Worm (Caenorhabditis elegans) whole organism, midembryonic: ENCODE results near the gene T02H6.8.

ENCODE experiments used
- T22C8.4 ChIP-seq: fragments of 200-800 bp; sonication (Bioruptor generic); IDR thresholded peaks from 2 replicates; pipeline ENCODE4 v1.3.6; 2022; ENCODE audit warnings: missing genetic modification characterization, missing compliant biosample characterization
- cog-1 ChIP-seq: sonication (generic microtip); optimal IDR thresholded peaks from 2 replicates; lab custom pipeline; 2016; ENCODE audit warnings: missing genetic modification characterization, missing compliant biosample characterization
- flt-1 ChIP-seq: fragments of 200-800 bp; sonication (Bioruptor generic); IDR thresholded peaks from 2 replicates; pipeline ENCODE4 v1.3.6; 2022; ENCODE audit warnings: missing genetic modification characterization, missing compliant biosample characterization
- klf-2 ChIP-seq: fragments of 200-800 bp; sonication (Bioruptor generic); conservative IDR thresholded peaks from 2 replicates; pipeline ENCODE4 v1.3.6; 2022; ENCODE audit warnings: missing genetic modification reagents, missing genetic modification characterization, missing compliant biosample characterization
- med-1 ChIP-seq: sonication (generic microtip); optimal IDR thresholded peaks from 2 replicates; lab custom pipeline; 2017; ENCODE audit warnings: missing genetic modification characterization, mild to moderate bottlenecking, missing compliant biosample characterization, antibody characterized with exemption, missing genetic modification reagents; ENCODE audit not compliant: insufficient read depth
- ref-1 ChIP-seq: fragments of 200-800 bp; sonication (Bioruptor generic); conservative IDR thresholded peaks from 2 replicates; pipeline ENCODE4 v1.3.6; 2022; ENCODE audit warnings: missing genetic modification reagents, missing genetic modification characterization, missing compliant biosample characterization
- tab-1 ChIP-seq: fragments of 200-800 bp; sonication (Bioruptor generic); IDR thresholded peaks from 2 replicates; pipeline ENCODE4 v1.3.6; 2022; ENCODE audit warnings: missing genetic modification characterization, missing compliant biosample characterization
- ztf-23 ChIP-seq: fragments of 200-800 bp; sonication (Bioruptor generic); IDR thresholded peaks from 2 replicates; pipeline ENCODE4 v1.3.6; 2022; ENCODE audit warnings: missing genetic modification reagents, missing genetic modification characterization, missing compliant biosample characterization
- ztf-29 ChIP-seq: fragments of 200-800 bp; sonication (Bioruptor generic); IDR thresholded peaks from 2 replicates; pipeline ENCODE4 v1.3.6; 2022; ENCODE audit warnings: missing genetic modification reagents, missing genetic modification characterization, missing compliant biosample characterization

The T02H6.8 gene

DNA sequence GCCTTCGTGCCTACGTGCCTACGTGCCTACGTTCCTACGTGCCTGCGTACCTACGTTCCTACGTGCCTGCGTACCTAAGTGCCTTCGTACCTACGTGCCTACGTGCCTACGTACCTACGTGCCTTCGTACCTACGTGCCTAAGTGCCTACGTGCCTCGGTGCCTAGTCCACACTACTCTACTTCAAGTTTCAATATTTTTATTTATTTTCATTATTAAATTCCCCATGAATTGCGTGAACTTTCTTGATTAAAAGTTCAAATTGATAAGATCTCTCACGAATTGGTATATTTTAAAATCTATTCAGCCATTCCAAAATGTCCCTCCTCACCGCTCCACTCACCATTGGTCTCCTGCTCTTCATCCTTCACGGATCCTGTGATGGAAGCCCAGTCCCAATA lies 6.5 kb upstream of the T02H6.8 start, which contains the start of gene Y39F10C.3:
Gene Y39F10C.3, plus strand, starts transcription at position 301 of the 400 bp plus-strand sequence.
- TF ChIP-seq med-1 (GFP tag; lab: Kevin White, UChicago): no peak

DNA sequence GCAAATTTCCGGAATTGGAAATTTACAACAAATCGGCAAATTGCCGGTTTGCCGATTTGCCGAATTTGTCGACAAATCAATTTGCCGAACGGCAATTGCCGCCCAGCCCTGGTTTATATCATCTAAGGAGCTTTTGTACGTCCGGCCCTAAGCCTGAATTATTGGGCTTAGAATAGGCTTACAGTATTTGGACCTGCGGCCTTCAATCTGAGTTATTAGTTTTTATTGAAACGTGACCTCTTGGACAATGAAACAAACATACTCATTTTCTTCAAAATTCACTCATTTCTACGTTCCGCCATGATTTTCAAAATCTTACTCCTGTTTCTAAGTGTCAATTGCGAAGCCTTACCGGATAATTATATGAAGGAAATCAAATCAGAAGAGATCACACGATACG lies 5.3 kb upstream of the T02H6.8 start, which contains the start of gene Y39F10C.1:
Gene Y39F10C.1, plus strand, starts transcription at position 301 of the 400 bp plus-strand sequence.
- TF ChIP-seq tab-1 (GFP tag; lab: Robert Waterston, UW): no peak
- no peak for TF ChIP-seq flt-1 (GFP tag; lab: Robert Waterston, UW)
- TF ChIP-seq ztf-23 (GFP tag; lab: Robert Waterston, UW): no peak
- TF ChIP-seq klf-2 (GFP tag; lab: Robert Waterston, UW): no peak
- no peak for TF ChIP-seq T22C8.4 (GFP tag; lab: Robert Waterston, UW)
- TF ChIP-seq ztf-29 (GFP tag; lab: Robert Waterston, UW): no peak
- no peak for TF ChIP-seq ref-1 (GFP tag; lab: Robert Waterston, UW)

DNA sequence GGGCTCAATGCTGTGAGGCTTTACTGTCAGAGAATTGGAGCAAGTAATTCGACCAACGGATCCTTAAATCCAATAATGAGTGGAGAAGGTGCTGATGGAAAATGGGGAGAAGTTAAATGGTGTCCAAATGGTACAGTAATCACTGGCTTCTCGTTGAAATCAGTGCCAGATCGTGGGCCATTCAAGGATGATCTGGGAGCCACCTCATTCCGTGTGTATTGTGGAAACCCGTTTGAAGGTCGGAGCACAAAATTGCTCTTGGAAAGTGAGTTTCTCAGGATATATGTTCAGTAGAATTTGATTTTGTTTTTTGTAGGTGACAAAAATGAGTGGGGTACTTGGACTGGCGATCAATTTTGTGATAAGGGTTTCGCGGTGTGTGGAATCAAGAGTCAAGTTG lies 4.8 kb upstream of the T02H6.8 start:
- TF ChIP-seq ref-1 (GFP tag; lab: Robert Waterston, UW): no peak

DNA sequence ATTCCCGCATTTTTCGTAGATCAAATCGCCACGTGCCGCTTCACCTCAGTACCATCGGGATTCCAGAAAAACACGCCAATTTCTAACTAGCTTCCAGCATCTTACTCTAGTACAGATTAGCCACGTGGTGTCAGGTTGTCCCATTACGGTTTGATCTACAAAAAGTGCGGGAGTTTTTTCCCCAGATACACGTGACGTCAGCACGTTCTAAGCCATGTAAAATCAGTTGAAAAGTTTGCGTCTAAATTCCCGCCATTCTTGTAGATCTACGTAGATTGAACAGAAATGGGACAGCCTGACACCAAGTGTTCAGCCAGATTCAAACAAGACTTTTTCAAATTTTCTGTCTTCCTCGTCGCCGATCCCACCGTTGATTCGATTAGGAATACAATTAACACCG lies 2.1 kb upstream of the T02H6.8 start, which contains the start of gene T02H6.9:
Gene T02H6.9, plus strand, starts transcription at position 301 of the 400 bp plus-strand sequence.
- no peak for TF ChIP-seq ztf-29 (GFP tag; lab: Robert Waterston, UW)
- no peak for TF ChIP-seq flt-1 (GFP tag; lab: Robert Waterston, UW)
- TF ChIP-seq med-1 (GFP tag; lab: Kevin White, UChicago): no peak
- TF ChIP-seq ztf-23 (GFP tag; lab: Robert Waterston, UW): no peak
- TF ChIP-seq ref-1 (GFP tag; lab: Robert Waterston, UW): no peak
- TF ChIP-seq cog-1: no peak
- TF ChIP-seq T22C8.4 (GFP tag; lab: Robert Waterston, UW): no peak
- TF ChIP-seq klf-2 (GFP tag; lab: Robert Waterston, UW): no peak
- no peak for TF ChIP-seq tab-1 (GFP tag; lab: Robert Waterston, UW)

DNA sequence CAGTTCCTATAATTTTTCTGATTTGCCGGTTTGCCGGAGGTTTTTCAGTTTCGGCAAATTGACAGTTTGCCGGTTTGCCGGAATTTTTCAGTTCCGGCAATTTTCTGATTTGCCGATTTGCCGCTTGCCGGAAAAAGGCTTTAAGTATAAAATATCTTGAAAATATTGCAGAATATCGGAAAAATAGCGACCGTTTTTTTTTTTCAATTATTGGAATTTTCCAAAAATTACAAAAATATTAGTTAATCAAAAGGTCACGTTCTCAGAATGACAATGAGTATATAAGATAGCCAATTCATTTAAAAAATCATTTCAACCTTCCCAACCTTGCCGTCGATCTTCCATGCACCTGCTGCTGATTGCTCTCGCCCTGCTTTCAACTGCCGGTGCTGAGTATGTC lies 1.7 kb downstream of the T02H6.8 start, which contains the start of gene T02H6.7:
Gene T02H6.7, plus strand, starts transcription at position 301 of the 400 bp plus-strand sequence.
- TF ChIP-seq ref-1 (GFP tag; lab: Robert Waterston, UW) (no peak), klf-2 (GFP tag; lab: Robert Waterston, UW) (no peak), T22C8.4 (GFP tag; lab: Robert Waterston, UW) (no peak), med-1 (GFP tag; lab: Kevin White, UChicago) (no peak), cog-1 (no peak), flt-1 (GFP tag; lab: Robert Waterston, UW) (no peak), ztf-23 (GFP tag; lab: Robert Waterston, UW) (no peak), ztf-29 (GFP tag; lab: Robert Waterston, UW) (no peak), tab-1 (GFP tag; lab: Robert Waterston, UW) (no peak)

DNA sequence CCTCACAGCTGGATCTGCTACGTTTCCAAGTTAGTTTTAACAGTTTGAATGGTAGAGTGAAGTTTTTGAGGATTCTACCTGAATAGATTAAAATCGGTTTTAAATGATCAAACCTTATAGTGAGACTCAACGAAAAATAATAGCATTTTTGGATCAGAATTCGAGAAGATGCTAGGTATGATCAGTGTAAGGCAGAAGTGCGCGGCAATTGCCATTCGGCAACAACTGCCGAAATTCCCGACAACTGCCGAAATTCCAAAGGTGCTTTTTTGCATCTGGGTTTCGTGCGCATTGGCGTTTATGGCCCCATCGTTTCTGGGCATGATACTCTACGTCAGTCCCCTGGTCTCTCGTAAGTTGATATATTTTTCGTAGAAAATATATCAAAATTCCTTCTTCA lies 2.8 kb downstream of the T02H6.8 start, which contains the start of gene T02H6.6:
Gene T02H6.6, plus strand, starts transcription at position 301 of the 400 bp plus-strand sequence.
- TF ChIP-seq klf-2 (GFP tag; lab: Robert Waterston, UW): no peak
- no peak for TF ChIP-seq ztf-23 (GFP tag; lab: Robert Waterston, UW)
- no peak for TF ChIP-seq flt-1 (GFP tag; lab: Robert Waterston, UW)
- no peak for TF ChIP-seq T22C8.4 (GFP tag; lab: Robert Waterston, UW)
- no peak for TF ChIP-seq ztf-29 (GFP tag; lab: Robert Waterston, UW)
- no peak for TF ChIP-seq tab-1 (GFP tag; lab: Robert Waterston, UW)
- TF ChIP-seq cog-1: no peak
- TF ChIP-seq med-1 (GFP tag; lab: Kevin White, UChicago): no peak
- TF ChIP-seq ref-1 (GFP tag; lab: Robert Waterston, UW): no peak

DNA sequence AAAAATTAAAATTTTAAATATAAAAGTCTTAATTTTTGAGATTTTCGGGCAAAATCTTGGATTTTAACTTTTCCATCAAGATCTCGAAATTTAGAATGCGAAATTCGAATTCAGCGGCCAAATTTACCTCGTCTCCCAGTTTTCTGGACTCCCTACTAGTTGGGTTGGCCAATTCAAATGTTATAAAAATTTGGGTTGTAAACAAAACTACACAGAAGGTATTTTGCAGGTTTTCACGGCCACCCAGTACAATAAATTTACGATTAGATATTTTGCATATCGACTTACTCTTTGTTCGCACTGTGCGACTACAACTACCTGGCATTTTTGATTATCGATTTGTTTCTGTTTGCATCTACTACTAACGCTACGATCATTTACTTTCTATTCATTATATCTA lies 4.2 kb downstream of the T02H6.8 start, which contains the start of gene T02H6.5:
Gene T02H6.5, plus strand, starts transcription at position 301 of the 400 bp plus-strand sequence.
- no peak for TF ChIP-seq klf-2 (GFP tag; lab: Robert Waterston, UW)
- no peak for TF ChIP-seq ztf-23 (GFP tag; lab: Robert Waterston, UW)
- TF ChIP-seq ztf-29 (GFP tag; lab: Robert Waterston, UW): no peak
- TF ChIP-seq tab-1 (GFP tag; lab: Robert Waterston, UW): no peak
- TF ChIP-seq T22C8.4 (GFP tag; lab: Robert Waterston, UW): no peak
- no peak for TF ChIP-seq ref-1 (GFP tag; lab: Robert Waterston, UW)
- no peak for TF ChIP-seq flt-1 (GFP tag; lab: Robert Waterston, UW)
- no peak for TF ChIP-seq med-1 (GFP tag; lab: Kevin White, UChicago)
- no peak for TF ChIP-seq cog-1

DNA sequence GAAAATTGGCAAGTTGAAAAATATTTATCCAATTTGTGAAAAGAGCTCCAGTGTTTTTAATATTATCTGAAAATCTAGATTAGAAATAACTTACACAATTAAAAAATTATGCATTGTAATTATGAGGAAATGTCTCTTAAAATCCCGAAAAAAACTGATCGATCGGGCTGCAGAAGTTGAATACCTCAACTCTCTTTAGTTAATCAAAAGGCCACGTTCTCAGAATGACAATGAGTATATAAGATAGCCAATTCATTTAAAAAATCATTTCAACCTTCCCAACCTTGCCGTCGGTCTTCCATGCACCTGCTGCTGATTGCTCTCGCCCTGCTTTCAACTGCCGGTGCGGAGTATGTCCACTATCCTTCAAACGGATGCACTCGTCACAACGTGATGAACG lies 9.1 kb downstream of the T02H6.8 start, which contains the start of gene T02H6.4:
Gene T02H6.4, plus strand, starts transcription at position 301 of the 400 bp plus-strand sequence.
- no peak for TF ChIP-seq ref-1 (GFP tag; lab: Robert Waterston, UW)
- no peak for TF ChIP-seq tab-1 (GFP tag; lab: Robert Waterston, UW)
- TF ChIP-seq med-1 (GFP tag; lab: Kevin White, UChicago): no peak
- TF ChIP-seq klf-2 (GFP tag; lab: Robert Waterston, UW): no peak
- TF ChIP-seq flt-1 (GFP tag; lab: Robert Waterston, UW): no peak
- no peak for TF ChIP-seq ztf-29 (GFP tag; lab: Robert Waterston, UW)

DNA sequence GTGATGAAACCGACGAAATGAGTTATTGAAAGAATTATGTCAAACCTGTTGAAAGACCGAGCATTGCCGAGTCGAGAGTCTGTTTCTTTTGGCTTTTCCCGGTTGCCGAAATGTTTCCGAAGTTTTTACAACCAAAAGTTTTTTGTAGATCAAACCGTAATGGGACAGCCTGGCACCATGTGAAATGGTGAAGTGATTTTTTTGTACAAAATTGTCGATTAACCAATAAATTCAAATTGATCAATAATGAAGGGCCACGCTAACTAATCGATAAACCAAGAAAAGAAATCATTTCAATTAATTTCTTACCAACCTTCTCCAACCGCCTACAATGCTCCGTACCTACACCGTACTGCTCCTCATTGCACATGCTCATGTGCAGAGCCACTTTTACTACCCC lies 10.9 kb downstream of the T02H6.8 start, which contains the start of gene T02H6.3:
Gene T02H6.3, plus strand, starts transcription at position 301 of the 400 bp plus-strand sequence.
- TF ChIP-seq klf-2 (GFP tag; lab: Robert Waterston, UW) (no peak), ztf-29 (GFP tag; lab: Robert Waterston, UW) (no peak), tab-1 (GFP tag; lab: Robert Waterston, UW) (no peak), cog-1 (no peak), ref-1 (GFP tag; lab: Robert Waterston, UW) (no peak), T22C8.4 (GFP tag; lab: Robert Waterston, UW) (no peak), ztf-23 (GFP tag; lab: Robert Waterston, UW) (no peak), med-1 (GFP tag; lab: Kevin White, UChicago) (no peak), flt-1 (GFP tag; lab: Robert Waterston, UW) (no peak)
